Worm (Caenorhabditis elegans): ENCODE data around the gene T28A11.25.

The T28A11.25 gene

ce11 chrV:3247515-3247914, 34.1 kb upstream of the T28A11.25 start, which contains the start of gene srj-8 (continued):
- TF ChIP-seq T26A8.4 (GFP tag; IDR thresholded peaks at IDR 0.05) = no peak

- TF ChIP-seq Y105C5A.15 (GFP tag; IDR thresholded peaks at IDR 0.05) (no peak), dmd-9 (GFP tag; IDR thresholded peaks at IDR 0.05) (no peak), lin-15B (tag; optimal IDR thresholded peaks at IDR 0.05) (no peak)
Observed at ce11 chrV:3250153-3250552, 31.5 kb upstream of the T28A11.25 start, which contains the start of gene T28A11.13. Gene T28A11.13 (minus strand): TSS chrV:3250253.

ce11 chrV:3256051-3256450, 25.6 kb upstream of the T28A11.25 start, which contains the start of gene srt-63:
Gene srt-63 (minus strand): TSS chrV:3256151.
- no peak for TF ChIP-seq ces-1 (GFP tag; optimal IDR thresholded peaks at IDR 0.05)
- TF ChIP-seq daf-12 (tag; optimal IDR thresholded peaks at IDR 0.05) = no peak
- no peak for TF ChIP-seq nhr-111 (GFP tag; optimal IDR thresholded peaks at IDR 0.05)
- no peak for TF ChIP-seq nhr-102 (tag; optimal IDR thresholded peaks at IDR 0.05)
- no peak for TF ChIP-seq gei-8 (GFP tag; optimal IDR thresholded peaks at IDR 0.05)
- TF ChIP-seq zip-2 (tag; optimal IDR thresholded peaks at IDR 0.05) = no peak
- no peak for TF ChIP-seq zip-11 (GFP tag; IDR thresholded peaks at IDR 0.05)
- no peak for TF ChIP-seq ceh-28 (tag; optimal IDR thresholded peaks at IDR 0.05)
- no peak for TF ChIP-seq pha-4 (GFP tag; IDR thresholded peaks at IDR 0.05)
- no peak for TF ChIP-seq pha-4 (tag; optimal IDR thresholded peaks at IDR 0.05)
- no peak for TF ChIP-seq mxl-3 (GFP tag; optimal IDR thresholded peaks at IDR 0.05)
- TF ChIP-seq tag-97 (GFP tag; IDR thresholded peaks at IDR 0.05) = no peak
- no peak for TF ChIP-seq madf-9 (GFP tag; conservative IDR thresholded peaks at IDR 0.05)
- TF ChIP-seq lim-7 (GFP tag; IDR thresholded peaks at IDR 0.05) = no peak
- no peak for TF ChIP-seq attf-4 (tag; optimal IDR thresholded peaks at IDR 0.05)

- TF ChIP-seq zip-2 (tag; optimal IDR thresholded peaks at IDR 0.05) (no peak), zfp-3 (GFP tag; conservative IDR thresholded peaks at IDR 0.05) (no peak), fkh-10 (GFP tag; optimal IDR thresholded peaks at IDR 0.05) (no peak), lin-1 (GFP tag; IDR thresholded peaks at IDR 0.05) (no peak)
Observed at ce11 chrV:3256809-3257208, 24.8 kb upstream of the T28A11.25 start.

ce11 chrV:3257277-3257676, 24.3 kb upstream of the T28A11.25 start, which contains the start of gene T28A11.22:
Gene T28A11.22 (plus strand): TSS chrV:3257577.
- TF ChIP-seq lim-7 (GFP tag; IDR thresholded peaks at IDR 0.05) = no peak
- no peak for TF ChIP-seq ceh-32 (tag; optimal IDR thresholded peaks at IDR 0.05; ENCODE audit: poor library complexity)
- TF ChIP-seq F10B5.3 (tag; optimal IDR thresholded peaks at IDR 0.05) = no peak

ce11 chrV:3259168-3259622, 22.4 kb upstream of the T28A11.25 start, which contains the start of gene T28A11.16:
Gene T28A11.16 (minus strand): TSS chrV:3259218.
- no peak for TF ChIP-seq lin-29 (GFP tag; IDR thresholded peaks at IDR 0.05)
- TF ChIP-seq nhr-25 (tag; optimal IDR thresholded peaks at IDR 0.05; ENCODE audit: borderline replicate concordance, insufficient read depth) = no peak
- TF ChIP-seq madf-5 (GFP tag; IDR thresholded peaks at IDR 0.05) = no peak
- peak; percentile 45 for TF ChIP-seq hlh-11 (tag; optimal IDR thresholded peaks at IDR 0.05)
- peak; percentile 70 for TF ChIP-seq aha-1 (tag)
- TF ChIP-seq zip-11 (GFP tag; IDR thresholded peaks at IDR 0.05) = no peak
- peak in 1 of 2 experiments; percentile 80 for TF ChIP-seq daf-16 (GFP tag; optimal IDR thresholded peaks at IDR 0.05)
- TF ChIP-seq daf-16 (tag; optimal IDR thresholded peaks at IDR 0.05) = no peak
- TF ChIP-seq cey-2 (tag; optimal IDR thresholded peaks at IDR 0.05; ENCODE audit: borderline replicate concordance, insufficient read depth) = no peak

All from whole organism, L4 larva.